Worm (Caenorhabditis elegans): ENCODE measurements around the gene C45B11.8.

Gene C45B11.8

ce11 chrV:11013179-11013578, 27.4 kb upstream of the C45B11.8 start:
- TF ChIP-seq ceh-30 (tag; optimal IDR thresholded peaks at IDR 0.05), result no peak
- TF ChIP-seq syd-9 (tag; optimal IDR thresholded peaks at IDR 0.05), result no peak
- no peak for TF ChIP-seq dmd-4 (tag; optimal IDR thresholded peaks at IDR 0.05; ENCODE audit: borderline replicate concordance)
- no peak for TF ChIP-seq pag-3 (tag; optimal IDR thresholded peaks at IDR 0.05; ENCODE audit: borderline replicate concordance)
- TF ChIP-seq ama-1 (optimal IDR thresholded peaks at IDR 0.05), result no peak
- TF ChIP-seq fkh-6 (tag; optimal IDR thresholded peaks at IDR 0.05), result no peak
- no peak for TF ChIP-seq ceh-14 (tag; optimal IDR thresholded peaks at IDR 0.05)
- no peak for TF ChIP-seq C38D4.7 (GFP tag; optimal IDR thresholded peaks at IDR 0.05)
- TF ChIP-seq K02D7.2 (tag; optimal IDR thresholded peaks at IDR 0.05), result no peak
- TF ChIP-seq lim-6 (tag; optimal IDR thresholded peaks at IDR 0.05), result no peak
- TF ChIP-seq lin-11 (tag; optimal IDR thresholded peaks at IDR 0.05), result no peak
- no peak for TF ChIP-seq ceh-22 (tag; optimal IDR thresholded peaks at IDR 0.05)
- no peak for TF ChIP-seq ets-4 (tag; optimal IDR thresholded peaks at IDR 0.05)

DNA sequence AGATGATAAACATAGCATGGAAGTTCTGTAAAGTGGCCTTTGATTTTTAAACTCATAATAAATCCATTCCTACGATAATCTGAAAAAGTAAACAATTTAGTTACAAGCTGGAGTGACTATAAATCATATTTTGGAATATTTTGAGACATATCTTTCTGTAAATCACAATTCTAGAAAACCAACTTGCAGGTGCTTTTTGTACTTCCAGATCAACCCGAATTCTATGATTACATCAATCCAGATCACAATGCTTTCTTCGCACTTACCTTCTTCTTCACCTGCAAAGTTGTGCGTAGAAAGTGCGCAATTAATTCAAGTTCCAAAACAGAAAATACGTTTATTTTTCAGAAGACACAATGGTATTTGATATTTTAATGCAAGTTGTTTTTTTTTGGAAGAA, 25.8 kb upstream of the C45B11.8 start:
- TF ChIP-seq hlh-6 (tag; optimal IDR thresholded peaks at IDR 0.05) (no peak), ama-1 (optimal IDR thresholded peaks at IDR 0.05) (no peak), unc-3 (GFP tag; conservative IDR thresholded peaks at IDR 0.05) (no peak), unc-3 (tag; optimal IDR thresholded peaks at IDR 0.05) (no peak), ceh-9 (tag; optimal IDR thresholded peaks at IDR 0.05) (no peak), F13H6.1 (tag; optimal IDR thresholded peaks at IDR 0.05) (no peak), sox-4 (tag; optimal IDR thresholded peaks at IDR 0.05) (no peak), mec-3 (tag; optimal IDR thresholded peaks at IDR 0.05; ENCODE audit: borderline replicate concordance) (no peak), elt-4 (tag; optimal IDR thresholded peaks at IDR 0.05) (no peak), C38D4.7 (GFP tag; optimal IDR thresholded peaks at IDR 0.05) (no peak), hlh-15 (tag; optimal IDR thresholded peaks at IDR 0.05) (no peak), ceh-48 (tag; optimal IDR thresholded peaks at IDR 0.05) (no peak), ceh-31 (tag; optimal IDR thresholded peaks at IDR 0.05) (no peak), nhr-11 (tag; optimal IDR thresholded peaks at IDR 0.05) (no peak), tbx-2 (tag; optimal IDR thresholded peaks at IDR 0.05) (no peak), ttx-3 (tag; optimal IDR thresholded peaks at IDR 0.05) (no peak), K02D7.2 (tag; optimal IDR thresholded peaks at IDR 0.05) (no peak), ceh-24 (tag; optimal IDR thresholded peaks at IDR 0.05) (no peak), gmeb-2 (tag; optimal IDR thresholded peaks at IDR 0.05) (no peak)

ce11 chrV:11016846-11017553, 23.6 kb upstream of the C45B11.8 start:
- TF ChIP-seq hlh-30 (tag; optimal IDR thresholded peaks at IDR 0.05; ENCODE audit: insufficient read depth), result no peak

ce11 chrV:11022817-11023216, 17.8 kb upstream of the C45B11.8 start, which contains the start of the genes C13G3.12 and hot-6:
Gene C13G3.12 (minus strand): TSS chrV:11022917.
Gene hot-6 (minus strand): TSS chrV:11022937.
- TF ChIP-seq lim-6 (tag; optimal IDR thresholded peaks at IDR 0.05), result no peak
- no peak for TF ChIP-seq unc-86 (tag; optimal IDR thresholded peaks at IDR 0.05)

- TF ChIP-seq fkh-6 (tag; optimal IDR thresholded peaks at IDR 0.05) (no peak), fax-1 (tag; optimal IDR thresholded peaks at IDR 0.05) (no peak), ceh-6 (GFP tag; optimal IDR thresholded peaks at IDR 0.05) (no peak), nhr-11 (tag; optimal IDR thresholded peaks at IDR 0.05) (no peak), pqm-1 (tag; optimal IDR thresholded peaks at IDR 0.05) (no peak), elt-4 (tag; optimal IDR thresholded peaks at IDR 0.05) (no peak), ttx-3 (tag; optimal IDR thresholded peaks at IDR 0.05) (no peak), pax-1 (tag; optimal IDR thresholded peaks at IDR 0.05) (no peak), ceh-45 (GFP tag; IDR thresholded peaks at IDR 0.05) (no peak), Y22D7AL.16 (tag; optimal IDR thresholded peaks at IDR 0.05) (no peak), ceh-24 (tag; optimal IDR thresholded peaks at IDR 0.05) (no peak), hlh-13 (GFP tag; optimal IDR thresholded peaks at IDR 0.05) (no peak), unc-86 (tag; optimal IDR thresholded peaks at IDR 0.05) (no peak), ceh-48 (tag; optimal IDR thresholded peaks at IDR 0.05) (no peak), ceh-34 (tag; optimal IDR thresholded peaks at IDR 0.05) (no peak), ceh-9 (tag; optimal IDR thresholded peaks at IDR 0.05) (no peak), nfya-1 (tag; optimal IDR thresholded peaks at IDR 0.05) (no peak), syd-9 (tag; optimal IDR thresholded peaks at IDR 0.05) (no peak), ztf-16 (tag; optimal IDR thresholded peaks at IDR 0.05) (no peak)
Observed at ce11 chrV:11027740-11028139, 12.8 kb upstream of the C45B11.8 start.
